Fruit fly (Drosophila melanogaster) whole organism, embryonic: ENCODE data around the gene MICU3.

Experiments
- CG10543 ChIP-seq: fragments of 200-800 bp; sonication (Bioruptor generic); optimal IDR thresholded peaks from 3 replicates; lab custom pipeline; 2017; ENCODE audit warnings: missing biosample characterization, mild to moderate bottlenecking, missing genetic modification characterization, moderate library complexity
- CG13123 ChIP-seq: fragments of 200-800 bp; sonication (Bioruptor generic); optimal IDR thresholded peaks from 2 replicates; lab custom pipeline; 2016; ENCODE audit warnings: missing biosample characterization, missing genetic modification characterization
- CG15514 ChIP-seq: fragments of 200-800 bp; sonication (Bioruptor generic); optimal IDR thresholded peaks from 3 replicates; lab custom pipeline; 2017; ENCODE audit warnings: missing biosample characterization, missing genetic modification characterization, mild to moderate bottlenecking, moderate library complexity, missing genetic modification reagents
- CG17829 ChIP-seq: fragments of 200-800 bp; optimal IDR thresholded peaks from 2 replicates; lab custom pipeline; 2019; ENCODE audit warnings: missing biosample characterization, mild to moderate bottlenecking, missing genetic modification characterization, moderate library complexity
- CG2120 ChIP-seq: fragments of 200-800 bp; sonication (Bioruptor generic); optimal IDR thresholded peaks from 3 replicates; lab custom pipeline; 2016; ENCODE audit warnings: missing biosample characterization, missing genetic modification characterization
- CG2199 ChIP-seq: fragments of 200-800 bp; sonication (Bioruptor generic); IDR thresholded peaks from 3 replicates; pipeline ENCODE4 v1.3.6; 2022; ENCODE audit warnings: missing biosample characterization, missing genetic modification characterization
- CG34422 ChIP-seq: fragments of 200-800 bp; sonication (Bioruptor generic); IDR thresholded peaks from 3 replicates; pipeline ENCODE4 v1.3.6; 2022; ENCODE audit warnings: missing biosample characterization, missing genetic modification characterization
- CG4730 ChIP-seq: fragments of 200-800 bp; sonication (Bioruptor generic); IDR thresholded peaks from 2 replicates; pipeline ENCODE4 v1.3.6; 2022; ENCODE audit warnings: missing biosample characterization, missing genetic modification characterization
- CG6175 ChIP-seq: fragments of 200-800 bp; sonication (Bioruptor generic); IDR thresholded peaks from 3 replicates; pipeline ENCODE4 v1.3.6; 2022; ENCODE audit warnings: missing biosample characterization, missing genetic modification characterization
- CG6791 ChIP-seq: fragments of 200-800 bp; sonication (Bioruptor generic); IDR thresholded peaks from 3 replicates; pipeline ENCODE4 v1.3.6; 2022; ENCODE audit warnings: missing biosample characterization, missing genetic modification characterization; ENCODE audit not compliant: partially characterized antibody
- CG6813 ChIP-seq: fragments of 200-800 bp; sonication (Bioruptor generic); optimal IDR thresholded peaks from 2 replicates; lab custom pipeline; 2017; ENCODE audit warnings: missing biosample characterization, missing genetic modification characterization, mild to moderate bottlenecking, moderate library complexity, missing genetic modification reagents
- CG7556 ChIP-seq: fragments of 200-800 bp; sonication (Bioruptor generic); optimal IDR thresholded peaks from 2 replicates; lab custom pipeline; 2017; ENCODE audit warnings: missing biosample characterization, mild to moderate bottlenecking, missing genetic modification characterization
- CG9727 ChIP-seq: fragments of 200-800 bp; sonication (Bioruptor generic); optimal IDR thresholded peaks from 3 replicates; lab custom pipeline; 2017; ENCODE audit warnings: missing biosample characterization, mild to moderate bottlenecking, missing genetic modification characterization
- CG9797 ChIP-seq: fragments of 200-800 bp; sonication (Bioruptor generic); optimal IDR thresholded peaks from 3 replicates; lab custom pipeline; 2018; ENCODE audit warnings: missing biosample characterization, mild to moderate bottlenecking, missing genetic modification characterization
- Chrac-16 ChIP-seq: fragments of 200-800 bp; sonication (Bioruptor generic); optimal IDR thresholded peaks from 3 replicates; lab custom pipeline; 2016; ENCODE audit warnings: missing biosample characterization, missing genetic modification characterization
- Doc3 ChIP-seq: fragments of 200-800 bp; sonication (Bioruptor generic); IDR thresholded peaks from 3 replicates; pipeline ENCODE4 v1.3.6; 2022; ENCODE audit warnings: missing biosample characterization, missing genetic modification characterization; ENCODE audit not compliant: partially characterized antibody
- Drgx ChIP-seq: fragments of 200-800 bp; sonication (Bioruptor generic); IDR thresholded peaks from 2 replicates; pipeline ENCODE4 v1.3.6; 2022; ENCODE audit warnings: missing biosample characterization, missing genetic modification characterization
- ERR ChIP-seq: fragments of 200-800 bp; sonication (Bioruptor generic); optimal IDR thresholded peaks from 2 replicates; lab custom pipeline; 2016; ENCODE audit warnings: missing biosample characterization, missing genetic modification characterization
- Fer1 ChIP-seq: fragments of 200-800 bp; sonication (Bioruptor generic); optimal IDR thresholded peaks from 2 replicates; lab custom pipeline; 2017; ENCODE audit warnings: missing biosample characterization, mild to moderate bottlenecking, missing genetic modification characterization
- Gug ChIP-seq: fragments of 200-800 bp; sonication (Bioruptor generic); IDR thresholded peaks from 4 replicates; pipeline ENCODE4 v1.3.6; 2022; ENCODE audit warnings: missing biosample characterization, missing genetic modification characterization
- H15 ChIP-seq: fragments of 200-800 bp; sonication (Bioruptor generic); IDR thresholded peaks from 3 replicates; pipeline ENCODE4 v1.3.6; 2022; ENCODE audit warnings: missing biosample characterization, missing genetic modification characterization
- Meics ChIP-seq: fragments of 200-800 bp; sonication (Bioruptor generic); optimal IDR thresholded peaks from 2 replicates; lab custom pipeline; 2017; ENCODE audit warnings: missing biosample characterization, mild to moderate bottlenecking, missing genetic modification characterization
- Nf-YB ChIP-seq: fragments of 200-800 bp; sonication (Bioruptor generic); optimal IDR thresholded peaks from 3 replicates; lab custom pipeline; 2019; ENCODE audit warnings: missing biosample characterization, mild to moderate bottlenecking, missing genetic modification characterization, moderate library complexity
- TFAM ChIP-seq: fragments of 200-800 bp; sonication (Bioruptor generic); optimal IDR thresholded peaks from 2 replicates; lab custom pipeline; 2017; ENCODE audit warnings: missing biosample characterization, missing genetic modification characterization, inconsistent platforms
- Xbp1 ChIP-seq: fragments of 200-800 bp; sonication (Bioruptor generic); optimal IDR thresholded peaks from 3 replicates; lab custom pipeline; 2016; ENCODE audit warnings: missing biosample characterization, mild to moderate bottlenecking, missing genetic modification characterization
- al ChIP-seq: fragments of 200-800 bp; sonication (Bioruptor generic); IDR thresholded peaks from 2 replicates; pipeline ENCODE4 v1.3.6; 2022; ENCODE audit warnings: missing biosample characterization, missing genetic modification characterization
- aop ChIP-seq: fragments of 200-800 bp; sonication (Bioruptor generic); IDR thresholded peaks from 2 replicates; pipeline ENCODE4 v1.3.6; 2022; ENCODE audit warnings: missing biosample characterization, missing genetic modification characterization
- ara ChIP-seq: fragments of 200-800 bp; sonication (Bioruptor generic); IDR thresholded peaks from 2 replicates; pipeline ENCODE4 v1.3.6; 2022; ENCODE audit warnings: missing biosample characterization, missing genetic modification characterization
- caup ChIP-seq: fragments of 200-800 bp; sonication (Bioruptor generic); optimal IDR thresholded peaks from 3 replicates; lab custom pipeline; 2017; ENCODE audit warnings: missing biosample characterization, mild to moderate bottlenecking, missing genetic modification characterization, moderate library complexity; ENCODE audit not compliant: severe bottlenecking
- da ChIP-seq: fragments of 200-800 bp; sonication (Bioruptor generic); optimal IDR thresholded peaks from 2 replicates; lab custom pipeline; 2016; ENCODE audit warnings: missing biosample characterization, missing genetic modification characterization
- emc ChIP-seq: fragments of 200-800 bp; sonication (Bioruptor generic); optimal IDR thresholded peaks from 2 replicates; lab custom pipeline; 2016; ENCODE audit warnings: missing biosample characterization, missing genetic modification characterization
- esg ChIP-seq: fragments of 200-800 bp; sonication (Bioruptor generic); conservative IDR thresholded peaks from 2 replicates; pipeline ENCODE4 v1.3.6; 2022; ENCODE audit warnings: missing biosample characterization, missing genetic modification characterization
- ftz-f1 ChIP-seq: fragments of 200-800 bp; sonication (Bioruptor generic); optimal IDR thresholded peaks from 2 replicates; lab custom pipeline; 2016; ENCODE audit warnings: missing biosample characterization, missing genetic modification characterization
- gcm ChIP-seq: fragments of 200-800 bp; sonication (Bioruptor generic); optimal IDR thresholded peaks from 2 replicates; lab custom pipeline; 2019; ENCODE audit warnings: missing biosample characterization, mild to moderate bottlenecking, missing genetic modification characterization, moderate library complexity
- h ChIP-seq: fragments of >200 bp; optimal IDR thresholded peaks from 2 replicates; lab custom pipeline; 2017
- kay ChIP-seq: fragments of 200-800 bp; sonication (Bioruptor generic); optimal IDR thresholded peaks from 2 replicates; lab custom pipeline; 2016; ENCODE audit warnings: missing biosample characterization, missing genetic modification characterization
- nerfin-2 ChIP-seq: fragments of 200-800 bp; sonication (Bioruptor generic); IDR thresholded peaks from 2 replicates; pipeline ENCODE4 v1.3.6; 2022; ENCODE audit warnings: missing biosample characterization, missing genetic modification characterization; ENCODE audit not compliant: partially characterized antibody
- odd ChIP-seq: fragments of 200-800 bp; sonication (Bioruptor generic); optimal IDR thresholded peaks from 2 replicates; lab custom pipeline; 2017; ENCODE audit warnings: missing biosample characterization, mild to moderate bottlenecking, missing genetic modification characterization
- pb ChIP-seq: fragments of 200-800 bp; sonication (Bioruptor generic); optimal IDR thresholded peaks from 3 replicates; lab custom pipeline; 2016; ENCODE audit warnings: missing biosample characterization, missing genetic modification characterization
- ro ChIP-seq: fragments of 200-800 bp; sonication (Bioruptor generic); IDR thresholded peaks from 2 replicates; pipeline ENCODE4 v1.3.6; 2022; ENCODE audit warnings: missing biosample characterization, missing genetic modification characterization
- row ChIP-seq: fragments of 200-800 bp; sonication (Bioruptor generic); IDR thresholded peaks from 3 replicates; pipeline ENCODE4 v1.3.6; 2022; ENCODE audit warnings: missing biosample characterization, missing genetic modification characterization
- run ChIP-seq: fragments of 200-800 bp; sonication (Bioruptor generic); optimal IDR thresholded peaks from 3 replicates; lab custom pipeline; 2018; ENCODE audit warnings: missing biosample characterization, mild to moderate bottlenecking, missing genetic modification characterization
- sc ChIP-seq, 3 experiments: fragments of >200 bp in 2 of 3; fragments of 200-800 bp in 1 of 3; sonication (Bioruptor generic) in 1 of 3; optimal IDR thresholded peaks; 2 replicates in 2 of 3; 3 replicates in 1 of 3; lab custom pipeline; 2017; ENCODE audit warnings: mild to moderate bottlenecking in 1 of 3, missing biosample characterization in 1 of 3, missing genetic modification characterization in 1 of 3, missing genetic modification reagents in 1 of 3
- seq ChIP-seq: fragments of 200-800 bp; sonication (Bioruptor generic); IDR thresholded peaks from 2 replicates; pipeline ENCODE4 v1.3.6; 2022; ENCODE audit warnings: missing biosample characterization, missing genetic modification characterization
- sima ChIP-seq: fragments of 200-800 bp; sonication (Bioruptor generic); optimal IDR thresholded peaks from 2 replicates; lab custom pipeline; 2016; ENCODE audit warnings: missing biosample characterization, missing genetic modification characterization
- sob ChIP-seq: fragments of 200-800 bp; sonication (Bioruptor generic); IDR thresholded peaks from 2 replicates; pipeline ENCODE4 v1.3.6; 2022; ENCODE audit warnings: missing biosample characterization, missing genetic modification characterization
- tup ChIP-seq: fragments of 200-800 bp; sonication (Bioruptor generic); optimal IDR thresholded peaks from 2 replicates; lab custom pipeline; 2016; ENCODE audit warnings: missing biosample characterization, mild to moderate bottlenecking, missing genetic modification characterization, moderate library complexity
- twi ChIP-seq: fragments of 200-800 bp; optimal IDR thresholded peaks from 2 replicates; lab custom pipeline; 2019; ENCODE audit warnings: missing biosample characterization, mild to moderate bottlenecking, missing genetic modification characterization, moderate library complexity
- wdn ChIP-seq: fragments of 200-800 bp; sonication (Bioruptor generic); IDR thresholded peaks from 2 replicates; pipeline ENCODE4 v1.3.6; 2022; ENCODE audit warnings: missing biosample characterization, missing genetic modification characterization

The MICU3 gene

dm6 chr3R:19860996-19861719 is 14.0 kb downstream of the MICU3 start, which contains the start of the genes Ire1 and Mrm2 (continued):
- TF ChIP-seq al (GFP tag; lab: Robert Waterston, UW) (peak; percentile 79), CG2120 (GFP tag; lab: Kevin White, UChicago) (peak; percentile 91), ro (GFP tag; lab: Robert Waterston, UW) (no peak), esg (peak; percentile 75), tup (GFP tag; lab: Kevin White, UChicago) (no peak), Nf-YB (GFP tag; lab: Kevin White, UChicago) (peak; percentile 55), CG6175 (GFP tag; lab: Robert Waterston, UW) (no peak), Fer1 (GFP tag; lab: Kevin White, UChicago) (peak; percentile 57), caup (GFP tag; lab: Kevin White, UChicago) (peak; percentile 68), ERR (GFP tag; lab: Kevin White, UChicago) (peak; percentile 73), CG9797 (GFP tag; lab: Kevin White, UChicago) (peak; percentile 98), sima (no peak), seq (peak; percentile 29; the same call in 1 of the 2 replicates), Drgx (GFP tag; lab: Robert Waterston, UW) (peak; percentile 42; the same call in 1 of the 2 replicates), CG17829 (tag; lab: Kevin White, UChicago) (peak; percentile 85), sob (GFP tag; lab: Robert Waterston, UW) (peak; percentile 86), aop (no peak), CG4730 (GFP tag; lab: Robert Waterston, UW) (peak; percentile 60), CG7556 (GFP tag; lab: Kevin White, UChicago) (peak; percentile 46), twi (tag; lab: Kevin White, UChicago) (peak; percentile 71), ara (GFP tag; lab: Robert Waterston, UW) (peak; percentile 65; the same call in 1 of the 2 replicates), CG15514 (GFP tag; lab: Kevin White, UChicago) (peak; percentile 88), CG10543 (peak; percentile 66), sc (optimal IDR thresholded peaks at IDR 0.05; lab: Kevin White, UChicago) (no peak), sc (GFP tag; optimal IDR thresholded peaks at IDR 0.05; lab: Kevin White, UChicago) (no peak), da (GFP tag; lab: Kevin White, UChicago) (peak; percentile 70), H15 (GFP tag; lab: Robert Waterston, UW) (peak; percentile 21; the same call in 1 of the 3 replicates), Doc3 (GFP tag; lab: Robert Waterston, UW) (peak; percentile 62), h (lab: Kevin White, UChicago) (no peak), CG2199 (GFP tag; lab: Robert Waterston, UW) (no peak), run (peak; percentile 6), gcm (GFP tag; lab: Kevin White, UChicago) (peak; percentile 17), CG6791 (GFP tag; lab: Robert Waterston, UW) (peak; percentile 74; the same call in 2 of the 3 replicates), Chrac-16 (GFP tag; lab: Kevin White, UChicago) (peak; percentile 78), odd (GFP tag; lab: Kevin White, UChicago) (peak; percentile 45), Meics (GFP tag; lab: Kevin White, UChicago) (peak; percentile 68), emc (peak; percentile 75), CG13123 (peak; percentile 54), ftz-f1 (no peak), nerfin-2 (peak; percentile 48), Xbp1 (peak; percentile 90), CG9727 (GFP tag; lab: Kevin White, UChicago) (peak; percentile 79), row (GFP tag; lab: Robert Waterston, UW) (peak; percentile 96), CG6813 (GFP tag; lab: Kevin White, UChicago) (no peak), wdn (GFP tag; lab: Robert Waterston, UW) (peak; percentile 49; the same call in 1 of the 2 replicates), kay (GFP tag; lab: Kevin White, UChicago) (peak; percentile 60), Gug (GFP tag; lab: Robert Waterston, UW) (peak; percentile 88), TFAM (GFP tag; lab: Kevin White, UChicago) (no peak), pb (GFP tag; lab: Kevin White, UChicago) (peak; percentile 82), CG34422 (GFP tag; lab: Robert Waterston, UW) (peak; percentile 78)
